Fruit fly (Drosophila melanogaster) whole organism, embryonic: ENCODE measurements around the gene AMPdeam.

Source experiments
- B-H1 ChIP-seq: fragments of 200-800 bp; sonication (Bioruptor generic); IDR thresholded peaks from 3 replicates; pipeline ENCODE4 v1.3.6; 2022; ENCODE audit warnings: missing biosample characterization, missing genetic modification characterization
- CG10274 ChIP-seq: fragments of 200-800 bp; sonication (Bioruptor generic); optimal IDR thresholded peaks from 3 replicates; lab custom pipeline; 2017; ENCODE audit warnings: missing biosample characterization, mild to moderate bottlenecking, missing genetic modification characterization
- CG10462 ChIP-seq: fragments of 200-800 bp; sonication (Bioruptor generic); optimal IDR thresholded peaks from 2 replicates; lab custom pipeline; 2016; ENCODE audit warnings: missing biosample characterization, missing genetic modification characterization
- CG1233 ChIP-seq: fragments of 200-800 bp; sonication (Bioruptor generic); optimal IDR thresholded peaks from 4 replicates; lab custom pipeline; 2018; ENCODE audit warnings: missing biosample characterization, mild to moderate bottlenecking, missing genetic modification characterization
- CG13296 ChIP-seq: fragments of 200-800 bp; sonication (Bioruptor generic); optimal IDR thresholded peaks from 3 replicates; lab custom pipeline; 2018; ENCODE audit warnings: missing biosample characterization, mild to moderate bottlenecking, missing genetic modification characterization
- CG1603 ChIP-seq: fragments of 200-800 bp; sonication (Bioruptor generic); optimal IDR thresholded peaks from 2 replicates; lab custom pipeline; 2019; ENCODE audit warnings: missing biosample characterization, mild to moderate bottlenecking, missing genetic modification characterization, moderate library complexity
- CG17328 ChIP-seq: fragments of 200-800 bp; sonication (Bioruptor generic); IDR thresholded peaks from 2 replicates; pipeline ENCODE4 v1.3.6; 2022; ENCODE audit warnings: missing biosample characterization, missing genetic modification characterization
- CG17361 ChIP-seq: fragments of 200-800 bp; sonication (Bioruptor generic); IDR thresholded peaks from 3 replicates; pipeline ENCODE4 v1.3.6; 2022; ENCODE audit warnings: missing biosample characterization, missing genetic modification characterization
- CG17568 ChIP-seq: fragments of 200-800 bp; sonication (Bioruptor generic); optimal IDR thresholded peaks from 2 replicates; lab custom pipeline; 2018; ENCODE audit warnings: missing biosample characterization, mild to moderate bottlenecking, missing genetic modification characterization, moderate library complexity
- CG34376 ChIP-seq: fragments of 200-800 bp; sonication (Bioruptor generic); optimal IDR thresholded peaks from 2 replicates; lab custom pipeline; 2018; ENCODE audit warnings: missing biosample characterization, mild to moderate bottlenecking, missing genetic modification characterization
- CG3847 ChIP-seq: fragments of 200-800 bp; sonication (Bioruptor generic); IDR thresholded peaks from 2 replicates; pipeline ENCODE4 v1.3.6; 2022; ENCODE audit warnings: missing biosample characterization, missing genetic modification characterization
- CG42726 ChIP-seq: fragments of 200-800 bp; sonication (Bioruptor generic); IDR thresholded peaks from 2 replicates; pipeline ENCODE4 v1.3.6; 2022; ENCODE audit warnings: missing biosample characterization, missing genetic modification characterization; ENCODE audit not compliant: partially characterized antibody
- CG4424 ChIP-seq: fragments of 200-800 bp; sonication (Bioruptor generic); optimal IDR thresholded peaks from 3 replicates; lab custom pipeline; 2016; ENCODE audit warnings: missing biosample characterization, missing genetic modification characterization
- CG4707 ChIP-seq: fragments of 200-800 bp; sonication (Bioruptor generic); optimal IDR thresholded peaks from 2 replicates; lab custom pipeline; 2018; ENCODE audit warnings: missing biosample characterization, mild to moderate bottlenecking, missing genetic modification characterization, moderate library complexity
- CG6689 ChIP-seq: fragments of 200-800 bp; sonication (Bioruptor generic); IDR thresholded peaks from 2 replicates; pipeline ENCODE4 v1.3.6; 2022; ENCODE audit warnings: missing biosample characterization, missing genetic modification characterization
- CG7357 ChIP-seq: fragments of 200-800 bp; sonication (Bioruptor generic); IDR thresholded peaks from 3 replicates; pipeline ENCODE4 v1.3.6; 2022; ENCODE audit warnings: missing biosample characterization, missing genetic modification characterization
- CG8924 ChIP-seq: fragments of 200-800 bp; optimal IDR thresholded peaks from 3 replicates; lab custom pipeline; 2019; ENCODE audit warnings: missing biosample characterization, mild to moderate bottlenecking, missing genetic modification characterization, moderate library complexity
- CkIIα-i1 ChIP-seq: fragments of 200-800 bp; sonication (Bioruptor generic); IDR thresholded peaks from 2 replicates; pipeline ENCODE4 v1.3.6; 2022; ENCODE audit warnings: missing biosample characterization, missing genetic modification characterization
- D ChIP-seq, 2 experiments: fragments of 200-800 bp in 1 of 2; fragments of >200 bp in 1 of 2; sonication (Bioruptor generic) in 1 of 2; optimal IDR thresholded peaks; 2 replicates in 1 of 2; 3 replicates in 1 of 2; lab custom pipeline; 2017; ENCODE audit warnings: mild to moderate bottlenecking in 1 of 2, missing biosample characterization in 1 of 2, missing genetic modification characterization in 1 of 2, missing genetic modification reagents in 1 of 2
- Dip2 ChIP-seq: fragments of 200-800 bp; sonication (Bioruptor generic); IDR thresholded peaks from 2 replicates; pipeline ENCODE4 v1.3.6; 2022; ENCODE audit warnings: missing biosample characterization, missing genetic modification characterization
- Doc2 ChIP-seq: fragments of 200-800 bp; sonication (Bioruptor generic); IDR thresholded peaks from 2 replicates; pipeline ENCODE4 v1.3.6; 2022; ENCODE audit warnings: missing biosample characterization, missing genetic modification characterization
- Eip74EF ChIP-seq, 2 experiments: fragments of 200-800 bp in 1 of 2; fragments of >200 bp in 1 of 2; sonication (Bioruptor generic) in 1 of 2; optimal IDR thresholded peaks; 2 replicates each; lab custom pipeline; 2017 to 2019; ENCODE audit warnings: missing biosample characterization in 2 of 2, missing genetic modification characterization in 2 of 2, mild to moderate bottlenecking in 1 of 2, moderate library complexity in 1 of 2
- GATAe ChIP-seq: fragments of 200-800 bp; sonication (Bioruptor generic); conservative IDR thresholded peaks from 2 replicates; pipeline ENCODE4 v1.3.6; 2022; ENCODE audit warnings: missing biosample characterization, missing genetic modification characterization
- Gug ChIP-seq: fragments of 200-800 bp; sonication (Bioruptor generic); IDR thresholded peaks from 4 replicates; pipeline ENCODE4 v1.3.6; 2022; ENCODE audit warnings: missing biosample characterization, missing genetic modification characterization
- HHEX ChIP-seq: fragments of 200-800 bp; sonication (Bioruptor generic); optimal IDR thresholded peaks from 3 replicates; lab custom pipeline; 2017; ENCODE audit warnings: missing biosample characterization, mild to moderate bottlenecking, missing genetic modification characterization, missing genetic modification reagents
- Kr ChIP-seq: fragments of 200-800 bp; sonication (Bioruptor generic); optimal IDR thresholded peaks from 2 replicates; lab custom pipeline; 2017; ENCODE audit warnings: missing biosample characterization, mild to moderate bottlenecking, missing genetic modification characterization
- Lpt ChIP-seq: fragments of >200 bp; optimal IDR thresholded peaks from 2 replicates; lab custom pipeline; 2018; ENCODE audit warnings: missing biosample characterization, missing genetic modification characterization
- Mad ChIP-seq: fragments of 200-800 bp; sonication (Bioruptor generic); optimal IDR thresholded peaks from 2 replicates; lab custom pipeline; 2016; ENCODE audit warnings: missing biosample characterization, missing genetic modification characterization
- NC2β ChIP-seq: fragments of 200-800 bp; sonication (Bioruptor generic); optimal IDR thresholded peaks from 2 replicates; lab custom pipeline; 2016; ENCODE audit warnings: missing biosample characterization, missing genetic modification characterization
- NK7.1 ChIP-seq: fragments of 200-800 bp; sonication (Bioruptor generic); optimal IDR thresholded peaks from 3 replicates; lab custom pipeline; 2016; ENCODE audit warnings: missing biosample characterization, missing genetic modification characterization
- Oli ChIP-seq: fragments of 200-800 bp; sonication (Bioruptor generic); optimal IDR thresholded peaks from 2 replicates; lab custom pipeline; 2018; ENCODE audit warnings: missing biosample characterization, mild to moderate bottlenecking, missing genetic modification characterization, moderate library complexity
- Ptx1 ChIP-seq: fragments of 200-800 bp; sonication (Bioruptor generic); IDR thresholded peaks from 2 replicates; pipeline ENCODE4 v1.3.6; 2022; ENCODE audit warnings: missing biosample characterization, missing genetic modification characterization
- Sry-β ChIP-seq: fragments of 200-800 bp; sonication (Bioruptor generic); optimal IDR thresholded peaks from 2 replicates; lab custom pipeline; 2018; ENCODE audit warnings: missing biosample characterization, mild to moderate bottlenecking, missing genetic modification characterization, moderate library complexity
- Xbp1 ChIP-seq: fragments of 200-800 bp; sonication (Bioruptor generic); optimal IDR thresholded peaks from 3 replicates; lab custom pipeline; 2016; ENCODE audit warnings: missing biosample characterization, mild to moderate bottlenecking, missing genetic modification characterization
- aop ChIP-seq: fragments of 200-800 bp; sonication (Bioruptor generic); IDR thresholded peaks from 2 replicates; pipeline ENCODE4 v1.3.6; 2022; ENCODE audit warnings: missing biosample characterization, missing genetic modification characterization
- bab2 ChIP-seq: fragments of 200-800 bp; sonication (Bioruptor generic); optimal IDR thresholded peaks from 2 replicates; lab custom pipeline; 2016; ENCODE audit warnings: missing biosample characterization, missing genetic modification characterization
- bsh ChIP-seq, 2 experiments: fragments of 200-800 bp; sonication (Bioruptor generic); optimal IDR thresholded peaks; 2 replicates each; lab custom pipeline; 2017 to 2018; ENCODE audit warnings: mild to moderate bottlenecking in 2 of 2, missing biosample characterization in 2 of 2, missing genetic modification characterization in 2 of 2, moderate library complexity in 1 of 2
- eve ChIP-seq, 2 experiments: fragments of >200 bp; optimal IDR thresholded peaks; 2 replicates each; lab custom pipeline; 2017; ENCODE audit warnings: missing biosample characterization in 2 of 2, missing genetic modification characterization in 2 of 2
- eyg ChIP-seq: fragments of 200-800 bp; sonication (Bioruptor generic); optimal IDR thresholded peaks from 3 replicates; lab custom pipeline; 2016; ENCODE audit warnings: missing biosample characterization, missing genetic modification characterization
- fd64A ChIP-seq: fragments of 200-800 bp; sonication (Bioruptor generic); optimal IDR thresholded peaks from 3 replicates; lab custom pipeline; 2018; ENCODE audit warnings: missing biosample characterization, mild to moderate bottlenecking, missing genetic modification characterization
- ftz-f1 ChIP-seq: fragments of 200-800 bp; sonication (Bioruptor generic); optimal IDR thresholded peaks from 2 replicates; lab custom pipeline; 2016; ENCODE audit warnings: missing biosample characterization, missing genetic modification characterization
- gce ChIP-seq: fragments of 200-800 bp; sonication (Bioruptor generic); IDR thresholded peaks from 3 replicates; pipeline ENCODE4 v1.3.6; 2022; ENCODE audit warnings: missing biosample characterization, missing genetic modification characterization
- gt ChIP-seq: fragments of 200-800 bp; sonication (Bioruptor generic); IDR thresholded peaks from 2 replicates; pipeline ENCODE4 v1.3.6; 2022; ENCODE audit warnings: missing biosample characterization, missing genetic modification characterization
- hb ChIP-seq: fragments of 200-800 bp; sonication (Bioruptor generic); IDR thresholded peaks from 3 replicates; pipeline ENCODE4 v1.3.6; 2022; ENCODE audit warnings: missing biosample characterization, missing genetic modification characterization; ENCODE audit not compliant: partially characterized antibody
- her ChIP-seq: fragments of 200-800 bp; sonication (Bioruptor generic); optimal IDR thresholded peaks from 2 replicates; lab custom pipeline; 2016; ENCODE audit warnings: missing biosample characterization, missing genetic modification characterization
- kah ChIP-seq: fragments of 200-800 bp; sonication (Bioruptor generic); optimal IDR thresholded peaks from 2 replicates; lab custom pipeline; 2018; ENCODE audit warnings: missing biosample characterization, mild to moderate bottlenecking, missing genetic modification characterization
- mam ChIP-seq: fragments of 200-800 bp; sonication (Bioruptor generic); optimal IDR thresholded peaks from 3 replicates; lab custom pipeline; 2016; ENCODE audit warnings: missing biosample characterization, missing genetic modification characterization
- otp ChIP-seq: fragments of 200-800 bp; sonication (Bioruptor generic); IDR thresholded peaks from 3 replicates; pipeline ENCODE4, ENCODE4 v1.3.6; 2022; ENCODE audit warnings: missing biosample characterization, missing genetic modification characterization
- pita ChIP-seq: fragments of 200-800 bp; sonication (Bioruptor generic); optimal IDR thresholded peaks from 2 replicates; lab custom pipeline; 2017; ENCODE audit warnings: missing biosample characterization, mild to moderate bottlenecking, missing genetic modification characterization
- repo ChIP-seq: fragments of 200-800 bp; sonication (Bioruptor generic); optimal IDR thresholded peaks from 2 replicates; lab custom pipeline; 2016; ENCODE audit warnings: missing biosample characterization, missing genetic modification characterization
- row ChIP-seq: fragments of 200-800 bp; sonication (Bioruptor generic); IDR thresholded peaks from 3 replicates; pipeline ENCODE4 v1.3.6; 2022; ENCODE audit warnings: missing biosample characterization, missing genetic modification characterization

AMPdeam gene

DNA sequence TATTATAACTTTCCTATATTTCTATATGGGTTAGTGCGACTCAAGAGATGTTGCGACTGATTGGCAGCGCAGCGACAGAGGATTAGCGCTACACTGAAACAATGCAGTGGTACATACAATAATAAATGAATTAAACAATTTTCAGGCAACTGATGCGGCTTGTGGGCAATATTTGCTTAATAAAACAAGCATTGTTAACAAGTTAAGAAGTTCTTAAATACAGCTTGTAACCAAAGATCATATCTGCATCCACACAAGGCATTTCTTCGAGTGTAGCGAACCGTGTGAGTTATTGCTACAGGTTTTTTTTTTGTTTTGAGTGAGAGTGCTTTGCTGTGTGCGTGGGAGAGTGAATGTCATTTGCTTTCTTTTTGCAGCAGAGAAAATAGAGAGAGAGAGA lies 6.8 kb downstream of the AMPdeam start (continued):
- TF ChIP-seq Ptx1 (GFP tag; lab: Robert Waterston, UW) (peak; percentile 84), Oli (tag; lab: Kevin White, UChicago) (peak; percentile 81), Lpt (GFP tag; lab: Kevin White, UChicago) (no peak), B-H1 (peak; percentile 73), D (optimal IDR thresholded peaks at IDR 0.05; lab: Kevin White, UChicago) (no peak), D (GFP tag; optimal IDR thresholded peaks at IDR 0.05; lab: Kevin White, UChicago) (peak; percentile 59), hb (GFP tag; lab: Robert Waterston, UW) (no peak), Sry-β (GFP tag; lab: Kevin White, UChicago) (no peak), her (GFP tag; lab: Kevin White, UChicago) (peak; percentile 49), bsh (GFP tag; optimal IDR thresholded peaks at IDR 0.05; lab: Kevin White, UChicago) (peak; percentile 50 to 58), CG10462 (peak; percentile 26), Gug (GFP tag; lab: Robert Waterston, UW) (peak; percentile 71; the same call in 3 of the 4 replicates), CG4424 (GFP tag; lab: Kevin White, UChicago) (peak; percentile 76), gt (no peak), CG1603 (tag; lab: Kevin White, UChicago) (peak; percentile 86), GATAe (GFP tag; lab: Robert Waterston, UW) (no peak), Eip74EF (GFP tag; optimal IDR thresholded peaks at IDR 0.05; lab: Kevin White, UChicago) (peak in 1 of 2 experiments; percentile 63), CG6689 (GFP tag; lab: Robert Waterston, UW) (peak; percentile 69), otp (GFP tag; lab: Robert Waterston, UW) (0 out of 3 replicates have a peak, but pooled peaks have one; percentile 44), row (GFP tag; lab: Robert Waterston, UW) (peak; percentile 79), bab2 (GFP tag; lab: Kevin White, UChicago) (peak; percentile 76), gce (GFP tag; lab: Robert Waterston, UW) (peak; percentile 69; the same call in 2 of the 3 replicates), CG42726 (GFP tag; lab: Robert Waterston, UW) (no peak), ftz-f1 (no peak), fd64A (GFP tag; lab: Kevin White, UChicago) (peak; percentile 25), CG4707 (GFP tag; lab: Kevin White, UChicago) (peak; percentile 34), eve (GFP tag; optimal IDR thresholded peaks at IDR 0.05; lab: Kevin White, UChicago) (no peak), eyg (GFP tag; lab: Kevin White, UChicago) (peak; percentile 33), Xbp1 (GFP tag; lab: Kevin White, UChicago) (peak; percentile 77), Doc2 (no peak), CG17361 (GFP tag; lab: Robert Waterston, UW) (peak; percentile 64), Kr (GFP tag; lab: Kevin White, UChicago) (no peak), CG10274 (GFP tag; lab: Kevin White, UChicago) (peak; percentile 46), CG8924 (tag; lab: Kevin White, UChicago) (peak; percentile 55), aop (GFP tag; lab: Robert Waterston, UW) (peak; percentile 24; the same call in 1 of the 2 replicates), CG3847 (peak; percentile 55; the same call in 1 of the 2 replicates), pita (GFP tag; lab: Kevin White, UChicago) (no peak), mam (GFP tag; lab: Kevin White, UChicago) (peak; percentile 77), CG13296 (GFP tag; lab: Kevin White, UChicago) (peak; percentile 29), CG1233 (GFP tag; lab: Kevin White, UChicago) (peak; percentile 41), repo (GFP tag; lab: Kevin White, UChicago) (peak; percentile 64), NK7.1 (GFP tag; lab: Kevin White, UChicago) (peak; percentile 38), CG17568 (peak; percentile 25), Dip2 (GFP tag; lab: Robert Waterston, UW) (no peak), kah (GFP tag; lab: Kevin White, UChicago) (peak; percentile 38), CG7357 (peak; percentile 59; the same call in 2 of the 3 replicates), CG34376 (GFP tag; lab: Kevin White, UChicago) (no peak), CG17328 (GFP tag; lab: Robert Waterston, UW) (peak; percentile 74), HHEX (GFP tag; lab: Kevin White, UChicago) (peak; percentile 76), CkIIα-i1 (GFP tag; lab: Robert Waterston, UW) (no peak), Mad (peak; percentile 61), NC2β (peak; percentile 61)
